Worm (Caenorhabditis elegans) whole organism, L2 larva: ENCODE results near the gene srj-19.

Experiments
- ZK546.5 ChIP-seq: sonication (generic microtip); optimal IDR thresholded peaks from 2 replicates; lab custom pipeline; 2017; ENCODE audit warnings: missing biosample characterization, missing genetic modification characterization
- aly-2 ChIP-seq: fragments of 150-350 bp; optimal IDR thresholded peaks from 2 replicates; lab custom pipeline; 2014; ENCODE audit warnings: missing biosample characterization, missing genetic modification characterization
- elt-3 ChIP-seq: sonication (generic microtip); optimal IDR thresholded peaks from 2 replicates; lab custom pipeline; 2017; ENCODE audit warnings: missing biosample characterization, missing genetic modification characterization
- nhr-77 ChIP-seq: fragments of 150-350 bp; optimal IDR thresholded peaks from 2 replicates; lab custom pipeline; 2014; ENCODE audit warnings: missing biosample characterization, missing genetic modification characterization
- skn-1 ChIP-seq: sonication (generic microtip); optimal IDR thresholded peaks from 2 replicates; lab custom pipeline; 2017; ENCODE audit warnings: missing biosample characterization, missing genetic modification characterization
- ztf-11 ChIP-seq: sonication (generic microtip); optimal IDR thresholded peaks from 2 replicates; lab custom pipeline; 2017; ENCODE audit warnings: missing biosample characterization, missing genetic modification characterization

ce11 chrV:2573108-2573507 is 2.6 kb upstream of the srj-19 start, which contains the start of gene srj-20:
- no peak for TF ChIP-seq aly-2
- TF ChIP-seq nhr-77 (tag; lab: Kevin White, UChicago) = no peak
- TF ChIP-seq skn-1 = no peak
- TF ChIP-seq ZK546.5 (tag; lab: Kevin White, UChicago) = no peak
- TF ChIP-seq elt-3 = no peak
- TF ChIP-seq ztf-11 = no peak
